Worm (Caenorhabditis elegans) whole organism, early embryonic: ENCODE data around the gene Y24D9B.1.

Experiments used
- F13C5.2 ChIP-seq: sonication (generic microtip); optimal IDR thresholded peaks from 2 replicates; lab custom pipeline; 2017; ENCODE audit warnings: mild to moderate bottlenecking, missing genetic modification characterization, inconsistent platforms, missing compliant biosample characterization
- ama-1 ChIP-seq: fragments of 150-350 bp; optimal IDR thresholded peaks from 2 replicates; lab custom pipeline; 2014

ce11 chrIV:4290472-4290871, 26.7 kb upstream of the Y24D9B.1 start, which contains the start of gene dct-7:
- TF ChIP-seq F13C5.2, result no peak
- no peak for TF ChIP-seq ama-1 (lab: Kevin White, UChicago)
